Fruit fly (Drosophila melanogaster): ENCODE results near the gene MESK4.
A peak's percentile ranks its signal among the peaks of the same experiment; 100 is the strongest.

MESK4 gene

DNA sequence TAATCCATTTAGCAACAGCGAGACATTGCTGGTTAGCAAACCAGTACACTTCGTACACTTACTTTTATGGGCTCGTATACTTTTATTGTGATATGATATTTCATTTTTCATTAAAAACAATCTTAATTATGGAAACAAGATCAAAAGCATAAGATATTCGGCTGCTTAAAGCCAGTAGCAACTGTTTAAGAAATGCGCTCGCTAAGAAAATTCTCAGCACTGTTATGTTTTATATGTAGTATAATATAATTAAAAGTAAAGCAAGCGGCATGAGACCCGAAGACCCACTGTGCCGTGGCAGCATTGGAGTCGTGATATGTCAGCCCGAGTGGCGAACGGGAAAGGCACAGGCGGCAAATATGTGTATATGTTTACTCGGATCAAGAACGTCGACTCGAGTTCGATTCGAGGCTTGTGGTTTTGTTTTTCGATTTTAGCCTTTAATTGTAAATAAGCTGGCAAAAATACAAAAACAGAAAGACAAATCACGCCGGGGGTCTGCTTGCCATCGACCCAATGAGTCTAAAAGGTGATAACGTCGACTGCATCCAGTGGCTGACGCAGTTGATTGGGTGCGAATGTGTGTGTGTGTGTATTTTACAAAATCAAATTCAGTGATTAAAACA lies 30.4 kb downstream of the MESK4 start:
- TF ChIP-seq Gug (GFP tag; IDR thresholded peaks at IDR 0.05) (no peak), eg (GFP tag; IDR thresholded peaks at IDR 0.05) (no peak), achi (GFP tag; optimal IDR thresholded peaks at IDR 0.05) (peak; percentile 31), CG6808 (GFP tag; optimal IDR thresholded peaks at IDR 0.05) (peak; percentile 63), Eip78C (GFP tag) (peak; percentile 78), vri (GFP tag; optimal IDR thresholded peaks at IDR 0.05) (no peak), CG10631 (GFP tag; optimal IDR thresholded peaks at IDR 0.05) (peak; percentile 31), acj6 (GFP tag; optimal IDR thresholded peaks at IDR 0.05) (no peak), pdm3 (GFP tag; optimal IDR thresholded peaks at IDR 0.05) (peak; percentile 16), CG34406 (GFP tag; optimal IDR thresholded peaks at IDR 0.05) (no peak), CG16779 (tag; optimal IDR thresholded peaks at IDR 0.05) (peak; percentile 3), dsx (GFP tag; optimal IDR thresholded peaks at IDR 0.05; ENCODE audit: poor library complexity, severe bottlenecking) (peak; percentile 57), Ets21C (GFP tag; optimal IDR thresholded peaks at IDR 0.05) (no peak), CG3032 (tag; optimal IDR thresholded peaks at IDR 0.05) (peak; percentile 24), CG11294 (GFP tag; IDR thresholded peaks at IDR 0.05) (no peak), Ets96B (tag; optimal IDR thresholded peaks at IDR 0.05) (peak; percentile 48), CG9139 (GFP tag; optimal IDR thresholded peaks at IDR 0.05) (peak; percentile 56), net (GFP tag; optimal IDR thresholded peaks at IDR 0.05) (peak; percentile 30), CG10669 (GFP tag; optimal IDR thresholded peaks at IDR 0.05) (peak; percentile 42), svp (GFP tag) (peak; percentile 97), OdsH (GFP tag; optimal IDR thresholded peaks at IDR 0.05) (peak; percentile 8), Blimp-1 (GFP tag; optimal IDR thresholded peaks at IDR 0.05) (no peak), fd59A (GFP tag; optimal IDR thresholded peaks at IDR 0.05) (no peak), CG15336 (GFP tag; IDR thresholded peaks at IDR 0.05) (no peak), CG32006 (GFP tag; optimal IDR thresholded peaks at IDR 0.05) (no peak), Smox (GFP tag; optimal IDR thresholded peaks at IDR 0.05) (no peak), Lpt (GFP tag; optimal IDR thresholded peaks at IDR 0.05) (no peak), Hr4 (GFP tag; optimal IDR thresholded peaks at IDR 0.05) (peak; percentile 22), ss (GFP tag; optimal IDR thresholded peaks at IDR 0.05) (peak; percentile 55 to 59), CG8632 (GFP tag; optimal IDR thresholded peaks at IDR 0.05) (peak; percentile 1), salr (GFP tag; optimal IDR thresholded peaks at IDR 0.05) (peak in 1 of 2 experiments; percentile 13), CG6276 (GFP tag; optimal IDR thresholded peaks at IDR 0.05) (no peak), spab (GFP tag; optimal IDR thresholded peaks at IDR 0.05) (peak; percentile 21), Hr39 (GFP tag; optimal IDR thresholded peaks at IDR 0.05) (no peak), CG6792 (GFP tag; optimal IDR thresholded peaks at IDR 0.05) (no peak), CG1621 (tag; optimal IDR thresholded peaks at IDR 0.05) (peak; percentile 26), Eip75B (GFP tag; optimal IDR thresholded peaks at IDR 0.05) (no peak)

- no peak for TF ChIP-seq achi (GFP tag; optimal IDR thresholded peaks at IDR 0.05)
- peak; percentile 18 for TF ChIP-seq CG31627 (GFP tag; optimal IDR thresholded peaks at IDR 0.05)
- TF ChIP-seq eg (GFP tag; IDR thresholded peaks at IDR 0.05): peak; percentile 31; the same call in 1 of the 3 replicates
- TF ChIP-seq Ets96B (tag; optimal IDR thresholded peaks at IDR 0.05): no peak
- peak; percentile 90 for TF ChIP-seq Eip78C (GFP tag)
- TF ChIP-seq vri (GFP tag; optimal IDR thresholded peaks at IDR 0.05): no peak
- TF ChIP-seq CG10669 (GFP tag; optimal IDR thresholded peaks at IDR 0.05): peak; percentile 30
- TF ChIP-seq CG3919 (GFP tag; optimal IDR thresholded peaks at IDR 0.05): peak; percentile 69
- TF ChIP-seq CG6276 (GFP tag; optimal IDR thresholded peaks at IDR 0.05): no peak
- TF ChIP-seq Blimp-1 (GFP tag; optimal IDR thresholded peaks at IDR 0.05): peak; percentile 27
- TF ChIP-seq Lpt (GFP tag; optimal IDR thresholded peaks at IDR 0.05): no peak
- no peak for TF ChIP-seq esn (GFP tag; optimal IDR thresholded peaks at IDR 0.05)
- no peak for TF ChIP-seq Smox (GFP tag; optimal IDR thresholded peaks at IDR 0.05)
- TF ChIP-seq CG11762 (GFP tag; optimal IDR thresholded peaks at IDR 0.05; ENCODE audit: insufficient read depth): peak; percentile 31
- no peak for TF ChIP-seq fkh (GFP tag; optimal IDR thresholded peaks at IDR 0.05)
- TF ChIP-seq salr (GFP tag; optimal IDR thresholded peaks at IDR 0.05): peak in 1 of 2 experiments; percentile 36
- TF ChIP-seq CG1621 (tag; optimal IDR thresholded peaks at IDR 0.05): peak; percentile 56
- TF ChIP-seq Eip93F (GFP tag; optimal IDR thresholded peaks at IDR 0.05): no peak
- no peak for TF ChIP-seq CG6854 (GFP tag; optimal IDR thresholded peaks at IDR 0.05)
- no peak for TF ChIP-seq Hr38 (GFP tag; optimal IDR thresholded peaks at IDR 0.05)
- TF ChIP-seq topi (GFP tag; optimal IDR thresholded peaks at IDR 0.05): peak; percentile 60
- peak; percentile 67 for TF ChIP-seq Met (GFP tag; optimal IDR thresholded peaks at IDR 0.05)
- TF ChIP-seq CG8119 (GFP tag; IDR thresholded peaks at IDR 0.05): no peak
- peak; percentile 60 for TF ChIP-seq lz (GFP tag; optimal IDR thresholded peaks at IDR 0.05)
- no peak for TF ChIP-seq Ets21C (GFP tag; optimal IDR thresholded peaks at IDR 0.05)
- peak; percentile 60 for TF ChIP-seq Eip75B (GFP tag; optimal IDR thresholded peaks at IDR 0.05)
These were observed 32.3 kb downstream of the MESK4 start, which contains the start of gene Adsl for dm6 chr3R:17020956-17021355. Adsl (minus strand) TSS chr3R:17021120.
